Fruit fly (Drosophila melanogaster): ENCODE results near the gene CG16952.

Gene CG16952

DNA sequence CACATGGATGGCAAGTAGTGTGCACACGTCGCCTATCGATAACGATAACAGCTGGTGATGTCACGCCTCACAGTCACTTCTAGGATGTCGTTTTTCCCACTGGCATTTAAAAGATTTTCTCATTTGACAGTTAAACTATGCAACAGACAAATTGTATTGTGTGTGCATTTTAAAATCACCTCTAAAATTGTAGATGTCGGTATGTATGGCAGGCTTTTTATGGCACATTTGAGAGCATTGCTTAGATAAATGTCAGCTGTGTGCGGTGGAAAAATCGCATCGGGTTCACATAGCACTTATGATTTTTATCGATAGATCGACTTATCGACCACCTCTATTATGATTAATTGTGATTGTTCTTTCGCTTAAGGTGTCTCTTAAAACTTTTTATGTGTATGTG lies 25.8 kb upstream of the CG16952 start, which contains the start of the genes ArgRS and CG8578 (continued):
- TF ChIP-seq pum (GFP tag; optimal IDR thresholded peaks at IDR 0.05) = peak; percentile 89
- TF ChIP-seq CG17359 (tag; optimal IDR thresholded peaks at IDR 0.05) = no peak
- TF ChIP-seq kah (GFP tag; optimal IDR thresholded peaks at IDR 0.05) = no peak
- no peak for TF ChIP-seq CG9817 (tag; optimal IDR thresholded peaks at IDR 0.05)
- no peak for TF ChIP-seq CG10462 (GFP tag; optimal IDR thresholded peaks at IDR 0.05)
- TF ChIP-seq cg (GFP tag; optimal IDR thresholded peaks at IDR 0.05) = peak; percentile 26
- peak; percentile 37 for TF ChIP-seq maf-S (GFP tag; optimal IDR thresholded peaks at IDR 0.05)
- peak; percentile 58; the same call in 1 of the 2 replicates for TF ChIP-seq Taf1 (GFP tag; IDR thresholded peaks at IDR 0.05)
- no peak for TF ChIP-seq CkIIα-i1 (GFP tag; IDR thresholded peaks at IDR 0.05)
- no peak for TF ChIP-seq z (GFP tag; IDR thresholded peaks at IDR 0.05)
- TF ChIP-seq CG11696 (GFP tag; IDR thresholded peaks at IDR 0.05) = no peak
- TF ChIP-seq CG16813 (GFP tag; IDR thresholded peaks at IDR 0.05; ENCODE audit: partially characterized antibody) = peak; percentile 87
- TF ChIP-seq CG13296 (GFP tag; optimal IDR thresholded peaks at IDR 0.05) = no peak
- no peak for TF ChIP-seq pan (optimal IDR thresholded peaks at IDR 0.05)
- TF ChIP-seq pan (GFP tag; optimal IDR thresholded peaks at IDR 0.05 in 1 of 2, IDR thresholded peaks at IDR 0.05 in 1 of 2) = peak in 1 of 2 experiments; percentile 76
- TF ChIP-seq CG3847 (GFP tag; IDR thresholded peaks at IDR 0.05) = no peak
- peak; percentile 53 for TF ChIP-seq CG1603 (tag; optimal IDR thresholded peaks at IDR 0.05)
- TF ChIP-seq CG14667 (GFP tag; IDR thresholded peaks at IDR 0.05) = no peak; the same call in 1 of the 2 replicates
- no peak for TF ChIP-seq tap (tag; optimal IDR thresholded peaks at IDR 0.05)
- 0 out of 2 replicates have a peak, but pooled peaks have one; percentile 15 for TF ChIP-seq GATAe (GFP tag; conservative IDR thresholded peaks at IDR 0.05)
- TF ChIP-seq HmgZ (tag; optimal IDR thresholded peaks at IDR 0.05) = no peak
- peak; percentile 71 for TF ChIP-seq Bgb (GFP tag; IDR thresholded peaks at IDR 0.05; ENCODE audit: partially characterized antibody)
- TF ChIP-seq NFAT (GFP tag; IDR thresholded peaks at IDR 0.05) = no peak
- TF ChIP-seq CG8765 (GFP tag; IDR thresholded peaks at IDR 0.05) = peak; percentile 56; the same call in 1 of the 2 replicates
- no peak for TF ChIP-seq CG10274 (GFP tag; optimal IDR thresholded peaks at IDR 0.05)
- peak; percentile 59 for TF ChIP-seq slou (GFP tag; optimal IDR thresholded peaks at IDR 0.05)
- TF ChIP-seq CG10267 (tag; optimal IDR thresholded peaks at IDR 0.05) = peak; percentile 23
- no peak for TF ChIP-seq danr (GFP tag; IDR thresholded peaks at IDR 0.05)
- TF ChIP-seq C15 (GFP tag; IDR thresholded peaks at IDR 0.05) = no peak
- TF ChIP-seq Optix (GFP tag; IDR thresholded peaks at IDR 0.05) = 0 out of 3 replicates have a peak, but pooled peaks have one; percentile 27
- TF ChIP-seq CG12769 (tag; optimal IDR thresholded peaks at IDR 0.05) = no peak
- TF ChIP-seq Sry-β (GFP tag; optimal IDR thresholded peaks at IDR 0.05) = peak; percentile 28
- TF ChIP-seq CG11504 (tag; optimal IDR thresholded peaks at IDR 0.05) = no peak
- TF ChIP-seq unpg (GFP tag; optimal IDR thresholded peaks at IDR 0.05) = no peak
- no peak for TF ChIP-seq CG6683 (GFP tag; optimal IDR thresholded peaks at IDR 0.05)
- TF ChIP-seq org-1 (GFP tag; optimal IDR thresholded peaks at IDR 0.05) = no peak
- TF ChIP-seq Fer2 (tag; optimal IDR thresholded peaks at IDR 0.05) = no peak
- peak; percentile 19 for TF ChIP-seq az2 (GFP tag; optimal IDR thresholded peaks at IDR 0.05)
- peak; percentile 39 for TF ChIP-seq onecut (GFP tag; IDR thresholded peaks at IDR 0.05)
- no peak for TF ChIP-seq CG1529 (GFP tag; optimal IDR thresholded peaks at IDR 0.05)
- peak; percentile 88 for TF ChIP-seq Scr (GFP tag; IDR thresholded peaks at IDR 0.05; ENCODE audit: partially characterized antibody)
- TF ChIP-seq CG8924 (tag; optimal IDR thresholded peaks at IDR 0.05) = peak; percentile 60
- no peak for TF ChIP-seq Hmr (GFP tag; optimal IDR thresholded peaks at IDR 0.05)
- no peak for TF ChIP-seq toy (GFP tag; IDR thresholded peaks at IDR 0.05)
- TF ChIP-seq Doc3 (GFP tag; IDR thresholded peaks at IDR 0.05; ENCODE audit: partially characterized antibody) = peak; percentile 61
- TF ChIP-seq CG7928 (GFP tag; optimal IDR thresholded peaks at IDR 0.05) = no peak
- no peak for TF ChIP-seq D19A (tag; optimal IDR thresholded peaks at IDR 0.05)
- peak; percentile 72; the same call in 2 of the 4 replicates for TF ChIP-seq chinmo (GFP tag; IDR thresholded peaks at IDR 0.05; ENCODE audit: partially characterized antibody)
- TF ChIP-seq CG2199 (GFP tag; IDR thresholded peaks at IDR 0.05) = no peak
- TF ChIP-seq stc (GFP tag; IDR thresholded peaks at IDR 0.05) = peak; percentile 60; the same call in 1 of the 2 replicates
- no peak for TF ChIP-seq CG9215 (GFP tag; IDR thresholded peaks at IDR 0.05)

Data from whole organism, embryonic.